Fruit fly (Drosophila melanogaster) Kc167 (cell line): ENCODE data around the gene CG14453.

ENCODE experiments used
- Myc ChIP-seq: fragments of >200 bp; optimal IDR thresholded peaks from 2 replicates; lab custom pipeline; 2017; ENCODE audit warnings: missing external identifiers
- Sin3A ChIP-seq: fragments of >200 bp; optimal IDR thresholded peaks from 2 replicates; lab custom pipeline; 2018; ENCODE audit warnings: missing external identifiers
- insv ChIP-seq: fragments of >200 bp; optimal IDR thresholded peaks from 3 replicates; lab custom pipeline; 2018; ENCODE audit warnings: missing external identifiers
- psq ChIP-seq: fragments of >200 bp; optimal IDR thresholded peaks from 2 replicates; lab custom pipeline; 2017; ENCODE audit warnings: missing external identifiers

DNA sequence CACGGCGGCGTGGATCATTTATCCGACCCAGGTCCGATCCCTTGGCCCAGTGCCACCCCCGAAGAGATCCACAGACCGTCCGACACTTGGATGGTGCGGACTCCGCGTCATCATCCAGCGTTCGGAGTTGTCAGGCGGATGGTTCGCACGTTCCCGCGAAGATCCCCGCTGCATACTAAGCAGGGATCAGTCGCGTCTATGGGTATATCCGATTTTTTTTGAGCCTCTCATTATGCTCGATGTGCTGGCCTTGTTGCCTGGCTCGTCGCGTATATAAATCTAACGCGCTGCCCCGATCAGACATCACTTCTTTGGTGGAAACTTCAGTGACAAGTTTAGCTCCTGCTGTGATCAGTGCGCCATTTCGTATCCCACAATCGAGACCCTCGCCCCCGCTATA lies 18.0 kb downstream of the CG14453 start, which contains the start of gene CG11370:
- TF ChIP-seq psq (lab: Kevin White, UChicago), result no peak
- no peak for TF ChIP-seq Myc (lab: Kevin White, UChicago)
- no peak for TF ChIP-seq insv
- TF ChIP-seq Sin3A (lab: Kevin White, UChicago), result no peak
